ENCODE assay signal across 6 fruit fly cellular contexts in the genomic region with DNA sequence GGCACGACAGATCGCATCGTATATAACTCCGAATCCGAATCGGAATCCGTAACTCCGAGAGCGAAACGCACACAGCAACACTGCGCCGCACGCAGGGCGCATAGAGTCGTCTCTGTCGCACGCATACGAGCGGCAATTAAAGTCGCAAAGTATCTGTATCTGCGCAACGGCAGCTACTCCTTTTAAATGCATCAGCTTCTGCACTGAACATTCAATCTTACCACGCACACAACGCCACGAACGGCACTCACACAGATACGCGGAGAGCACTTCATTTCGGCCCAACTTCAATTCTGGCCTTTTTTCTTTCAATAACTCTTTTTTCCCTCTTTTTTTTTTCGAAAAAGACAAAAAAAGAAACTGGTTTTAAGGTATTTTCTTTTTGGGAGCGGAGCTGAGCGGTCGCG.
TF ChIP-seq lines count a peak whose summit lies in the region.

No protein-coding gene starts in this region.

- TF ChIP-seq CTCF in whole organism, embryonic (GFP tag; optimal IDR thresholded peaks at IDR 0.05; lab: Kevin White, UChicago), result peak; percentile 4

TF ChIP-seq in whole organism, 6 proteins besides CTCF, POLR2A, EP300 and RAD21:
- TF ChIP-seq usp (GFP tag; optimal IDR thresholded peaks at IDR 0.05; lab: Kevin White, UChicago), result no peak
- TF ChIP-seq psq (optimal IDR thresholded peaks at IDR 0.05; lab: Kevin White, UChicago), result no peak
- no peak for TF ChIP-seq EcR (GFP tag; optimal IDR thresholded peaks at IDR 0.05; lab: Kevin White, UChicago)
- TF ChIP-seq CG8478 (optimal IDR thresholded peaks at IDR 0.05; lab: Kevin White, UChicago), result peak; percentile 58
- peak; percentile 54 for TF ChIP-seq Dll (optimal IDR thresholded peaks at IDR 0.05; lab: Kevin White, UChicago)
TF ChIP-seq in whole organism: peak in this region for 2.

TF ChIP-seq in whole organism, adult, 20 proteins besides CTCF, POLR2A, EP300 and RAD21:
- TF ChIP-seq CG12768 (GFP tag; optimal IDR thresholded peaks at IDR 0.05; lab: Kevin White, UChicago) (no peak), CG11617 (GFP tag; optimal IDR thresholded peaks at IDR 0.05; lab: Kevin White, UChicago) (no peak), tj (GFP tag; optimal IDR thresholded peaks at IDR 0.05; lab: Kevin White, UChicago) (peak; percentile 27), CG1620 (GFP tag; optimal IDR thresholded peaks at IDR 0.05; lab: Kevin White, UChicago) (no peak), Mnt (GFP tag; optimal IDR thresholded peaks at IDR 0.05; lab: Kevin White, UChicago) (no peak), Clk (GFP tag; optimal IDR thresholded peaks at IDR 0.05; lab: Kevin White, UChicago) (no peak)

TF ChIP-seq in whole organism, embryonic, 481 proteins besides CTCF, POLR2A, EP300 and RAD21 (continues in another document):
- TF ChIP-seq CG8765 (GFP tag; IDR thresholded peaks at IDR 0.05; lab: Robert Waterston, UW), result no peak
- TF ChIP-seq CG12236 (GFP tag; optimal IDR thresholded peaks at IDR 0.05; lab: Kevin White, UChicago), result no peak
- peak; percentile 58 for TF ChIP-seq CG15479 (GFP tag; optimal IDR thresholded peaks at IDR 0.05; lab: Kevin White, UChicago)
- TF ChIP-seq CG11723 (GFP tag; optimal IDR thresholded peaks at IDR 0.05; lab: Kevin White, UChicago), result no peak
- no peak for TF ChIP-seq tup (GFP tag; optimal IDR thresholded peaks at IDR 0.05; lab: Kevin White, UChicago)
- no peak for TF ChIP-seq CG12659 (GFP tag; optimal IDR thresholded peaks at IDR 0.05; lab: Kevin White, UChicago)
- TF ChIP-seq CG4328 (GFP tag; optimal IDR thresholded peaks at IDR 0.05; lab: Kevin White, UChicago), result no peak
- peak; percentile 26 for TF ChIP-seq lbe (GFP tag; optimal IDR thresholded peaks at IDR 0.05; lab: Kevin White, UChicago)
- no peak for TF ChIP-seq ind (GFP tag; optimal IDR thresholded peaks at IDR 0.05; lab: Kevin White, UChicago)
- peak; percentile 43 for TF ChIP-seq abd-A (tag; optimal IDR thresholded peaks at IDR 0.05; lab: Kevin White, UChicago)
- peak; percentile 5 for TF ChIP-seq BEAF-32 (GFP tag; optimal IDR thresholded peaks at IDR 0.05; lab: Kevin White, UChicago)
- peak; percentile 26 for TF ChIP-seq CG15601 (tag; optimal IDR thresholded peaks at IDR 0.05; lab: Kevin White, UChicago)
- no peak for TF ChIP-seq CG34224 (GFP tag; IDR thresholded peaks at IDR 0.05; lab: Robert Waterston, UW; ENCODE audit: partially characterized antibody)
- TF ChIP-seq eyg (GFP tag; optimal IDR thresholded peaks at IDR 0.05; lab: Kevin White, UChicago), result no peak
- no peak for TF ChIP-seq CG6683 (GFP tag; optimal IDR thresholded peaks at IDR 0.05; lab: Kevin White, UChicago)
- peak; percentile 81 for TF ChIP-seq cg (GFP tag; optimal IDR thresholded peaks at IDR 0.05; lab: Kevin White, UChicago)
- TF ChIP-seq sd (tag; optimal IDR thresholded peaks at IDR 0.05; lab: Kevin White, UChicago), result peak; percentile 21
- no peak for TF ChIP-seq ac (GFP tag; optimal IDR thresholded peaks at IDR 0.05; lab: Kevin White, UChicago)
- no peak for TF ChIP-seq Side (GFP tag; optimal IDR thresholded peaks at IDR 0.05; lab: Kevin White, UChicago)

TF ChIP-seq in whole organism, prepupa, 60 proteins besides CTCF, POLR2A, EP300 and RAD21 (continues in another document):
- peak; percentile 59 for TF ChIP-seq pdm3 (GFP tag; optimal IDR thresholded peaks at IDR 0.05; lab: Kevin White, UChicago)
- TF ChIP-seq Sox15 (GFP tag; optimal IDR thresholded peaks at IDR 0.05; lab: Kevin White, UChicago), result no peak
- TF ChIP-seq CG15336 (GFP tag; IDR thresholded peaks at IDR 0.05; lab: Robert Waterston, UW), result peak; percentile 55; the same call in 1 of the 2 replicates
- TF ChIP-seq CG6276 (GFP tag; optimal IDR thresholded peaks at IDR 0.05; lab: Kevin White, UChicago), result peak; percentile 86
- TF ChIP-seq CG3032 (tag; optimal IDR thresholded peaks at IDR 0.05; lab: Kevin White, UChicago), result peak; percentile 72
- peak; percentile 30 for TF ChIP-seq OdsH (GFP tag; optimal IDR thresholded peaks at IDR 0.05; lab: Kevin White, UChicago)
- no peak for TF ChIP-seq CG11902 (GFP tag; optimal IDR thresholded peaks at IDR 0.05; lab: Kevin White, UChicago)
- TF ChIP-seq net (GFP tag; optimal IDR thresholded peaks at IDR 0.05; lab: Kevin White, UChicago), result peak; percentile 84
- peak; percentile 41 for TF ChIP-seq Met (GFP tag; optimal IDR thresholded peaks at IDR 0.05; lab: Kevin White, UChicago)
- peak; percentile 29 for TF ChIP-seq topi (GFP tag; optimal IDR thresholded peaks at IDR 0.05; lab: Kevin White, UChicago)
- TF ChIP-seq CG1621 (tag; optimal IDR thresholded peaks at IDR 0.05; lab: Kevin White, UChicago), result peak; percentile 88
- TF ChIP-seq achi (GFP tag; optimal IDR thresholded peaks at IDR 0.05; lab: Kevin White, UChicago), result peak; percentile 59
- TF ChIP-seq acj6 (GFP tag; optimal IDR thresholded peaks at IDR 0.05; lab: Kevin White, UChicago), result no peak
- peak; percentile 92 for TF ChIP-seq CG6163 (GFP tag; IDR thresholded peaks at IDR 0.05; lab: Robert Waterston, UW)
- no peak for TF ChIP-seq CG4318 (GFP tag; optimal IDR thresholded peaks at IDR 0.05; lab: Kevin White, UChicago)
- peak; percentile 64 for TF ChIP-seq Sox102F (GFP tag; optimal IDR thresholded peaks at IDR 0.05; lab: Kevin White, UChicago)
- peak; percentile 92 for TF ChIP-seq CG6808 (GFP tag; optimal IDR thresholded peaks at IDR 0.05; lab: Kevin White, UChicago)
- TF ChIP-seq ss (GFP tag; optimal IDR thresholded peaks at IDR 0.05; lab: Kevin White, UChicago), result peak; percentile 98 to 99
- TF ChIP-seq vri (GFP tag; optimal IDR thresholded peaks at IDR 0.05; lab: Kevin White, UChicago), result peak; percentile 70

TF ChIP-seq in whole organism, pupa, 21 proteins besides CTCF, POLR2A, EP300 and RAD21:
- TF ChIP-seq CG4496 (GFP tag; IDR thresholded peaks at IDR 0.05; lab: Robert Waterston, UW) (peak; percentile 90), D1 (tag; optimal IDR thresholded peaks at IDR 0.05; lab: Kevin White, UChicago) (peak; percentile 67), gl (tag; optimal IDR thresholded peaks at IDR 0.05; lab: Kevin White, UChicago) (peak; percentile 97), CG14655 (GFP tag; optimal IDR thresholded peaks at IDR 0.05; lab: Kevin White, UChicago) (peak; percentile 78), Pif1A (GFP tag; optimal IDR thresholded peaks at IDR 0.05; lab: Kevin White, UChicago) (peak; percentile 90), Pif1B (GFP tag; optimal IDR thresholded peaks at IDR 0.05; lab: Kevin White, UChicago) (peak; percentile 74), fd96Ca (GFP tag; IDR thresholded peaks at IDR 0.05; lab: Robert Waterston, UW) (peak; percentile 53), CG34367 (tag; optimal IDR thresholded peaks at IDR 0.05; lab: Kevin White, UChicago) (peak; percentile 78), CG12605 (GFP tag; IDR thresholded peaks at IDR 0.05; lab: Robert Waterston, UW) (peak; percentile 85), CG13204 (GFP tag; optimal IDR thresholded peaks at IDR 0.05; lab: Kevin White, UChicago) (peak; percentile 96), CG10348 (GFP tag; IDR thresholded peaks at IDR 0.05; lab: Robert Waterston, UW) (no peak), CG15710 (tag; optimal IDR thresholded peaks at IDR 0.05; lab: Kevin White, UChicago) (peak; percentile 87), CG17806 (tag; optimal IDR thresholded peaks at IDR 0.05; lab: Kevin White, UChicago) (peak; percentile 78), rn (GFP tag; IDR thresholded peaks at IDR 0.05; lab: Robert Waterston, UW) (no peak), Snoo (tag; optimal IDR thresholded peaks at IDR 0.05; lab: Kevin White, UChicago) (peak; percentile 70), Ets98B (GFP tag; IDR thresholded peaks at IDR 0.05; lab: Robert Waterston, UW) (peak; percentile 53; the same call in 1 of the 2 replicates), CG32121 (GFP tag; IDR thresholded peaks at IDR 0.05; lab: Robert Waterston, UW) (peak; percentile 54), CG8159 (tag; optimal IDR thresholded peaks at IDR 0.05; lab: Kevin White, UChicago) (peak; percentile 88), CG9948 (tag; optimal IDR thresholded peaks at IDR 0.05; lab: Kevin White, UChicago) (peak; percentile 78), EcR (GFP tag; optimal IDR thresholded peaks at IDR 0.05; lab: Kevin White, UChicago) (peak; percentile 53), CG8301 (tag; optimal IDR thresholded peaks at IDR 0.05; lab: Kevin White, UChicago) (peak; percentile 62)

TF ChIP-seq in whole organism, wandering third instar larva, 38 proteins besides CTCF, POLR2A, EP300 and RAD21 (continues in another document):
- TF ChIP-seq Hr83 (GFP tag; optimal IDR thresholded peaks at IDR 0.05; lab: Kevin White, UChicago; ENCODE audit: poor library complexity, severe bottlenecking) (peak; percentile 41), Myc (optimal IDR thresholded peaks at IDR 0.05; lab: Kevin White, UChicago) (no peak), N (GFP tag; optimal IDR thresholded peaks at IDR 0.05; lab: Kevin White, UChicago) (no peak), pan (optimal IDR thresholded peaks at IDR 0.05; lab: Kevin White, UChicago) (no peak), dsf (GFP tag; optimal IDR thresholded peaks at IDR 0.05; lab: Kevin White, UChicago; ENCODE audit: borderline replicate concordance) (no peak), Dfd (GFP tag; optimal IDR thresholded peaks at IDR 0.05; lab: Kevin White, UChicago) (no peak), jim (GFP tag; optimal IDR thresholded peaks at IDR 0.05; lab: Kevin White, UChicago) (no peak), fru (GFP tag; optimal IDR thresholded peaks at IDR 0.05; lab: Kevin White, UChicago) (no peak), HLH106 (tag; optimal IDR thresholded peaks at IDR 0.05; lab: Kevin White, UChicago) (no peak), CrebA (GFP tag; optimal IDR thresholded peaks at IDR 0.05; lab: Kevin White, UChicago; ENCODE audit: borderline replicate concordance) (peak; percentile 70), Rel (GFP tag; optimal IDR thresholded peaks at IDR 0.05; lab: Kevin White, UChicago) (peak; percentile 81), Rel (tag; optimal IDR thresholded peaks at IDR 0.05; lab: Kevin White, UChicago) (peak; percentile 21), Vsx2 (GFP tag; optimal IDR thresholded peaks at IDR 0.05; lab: Kevin White, UChicago; ENCODE audit: partially characterized antibody) (no peak), Hr78 (GFP tag; optimal IDR thresholded peaks at IDR 0.05; lab: Kevin White, UChicago) (no peak), foxo (GFP tag; optimal IDR thresholded peaks at IDR 0.05; lab: Kevin White, UChicago) (no peak), Abd-B (GFP tag; optimal IDR thresholded peaks at IDR 0.05; lab: Kevin White, UChicago) (no peak), sage (GFP tag; optimal IDR thresholded peaks at IDR 0.05; lab: Kevin White, UChicago) (no peak), CG9705 (GFP tag; optimal IDR thresholded peaks at IDR 0.05; lab: Kevin White, UChicago) (peak; percentile 6), CG32264 (GFP tag; optimal IDR thresholded peaks at IDR 0.05; lab: Kevin White, UChicago) (no peak), psq (GFP tag; optimal IDR thresholded peaks at IDR 0.05; lab: Kevin White, UChicago) (peak; percentile 22), Sp1 (GFP tag; optimal IDR thresholded peaks at IDR 0.05; lab: Kevin White, UChicago) (peak; percentile 80), sv (GFP tag; optimal IDR thresholded peaks at IDR 0.05; lab: Kevin White, UChicago) (no peak), dl (GFP tag; optimal IDR thresholded peaks at IDR 0.05; lab: Kevin White, UChicago; ENCODE audit: insufficient read depth in 1 of 2, partially characterized antibody in 2 of 2) (no peak), tai (GFP tag; optimal IDR thresholded peaks at IDR 0.05; lab: Kevin White, UChicago) (no peak)
